Worm (Caenorhabditis elegans) whole organism, young adult: ENCODE results near the gene R102.3.

Source experiments
- B0019.2 ChIP-seq: fragments of 200-800 bp; sonication (Bioruptor generic); conservative IDR thresholded peaks from 2 replicates; pipeline ENCODE4 v1.3.6; 2022; ENCODE audit warnings: missing genetic modification reagents, missing genetic modification characterization, missing compliant biosample characterization
- B0035.1 ChIP-seq: sonication (generic microtip); optimal IDR thresholded peaks from 2 replicates; lab custom pipeline; 2016; ENCODE audit warnings: missing genetic modification characterization, mild to moderate bottlenecking, missing compliant biosample characterization, missing genotype, missing genetic modification reagents
- B0336.3 ChIP-seq: fragments of 200-800 bp; sonication (Bioruptor generic); IDR thresholded peaks from 2 replicates; pipeline ENCODE4 v1.3.6; 2022; ENCODE audit warnings: missing genetic modification characterization, missing compliant biosample characterization
- D2030.7 ChIP-seq: fragments of 200-800 bp; sonication (Bioruptor generic); IDR thresholded peaks from 2 replicates; pipeline ENCODE4 v1.3.6; 2022; ENCODE audit warnings: missing genetic modification reagents, missing genetic modification characterization, missing compliant biosample characterization
- F22D6.2 ChIP-seq: sonication (generic microtip); optimal IDR thresholded peaks from 2 replicates; lab custom pipeline; 2016; ENCODE audit warnings: mild to moderate bottlenecking, missing genetic modification characterization, missing compliant biosample characterization
- F23B12.7 ChIP-seq: sonication (generic microtip); optimal IDR thresholded peaks from 2 replicates; lab custom pipeline; 2017; ENCODE audit warnings: missing genetic modification characterization, mild to moderate bottlenecking, missing compliant biosample characterization, antibody characterized with exemption, moderate library complexity; ENCODE audit not compliant: insufficient read depth
- F37B4.10 ChIP-seq: fragments of 200-800 bp; sonication (Bioruptor generic); IDR thresholded peaks from 2 replicates; pipeline ENCODE4 v1.3.6; 2022; ENCODE audit warnings: missing genetic modification characterization, missing compliant biosample characterization
- F49E8.2 ChIP-seq: sonication (generic microtip); optimal IDR thresholded peaks from 3 replicates; lab custom pipeline; 2017; ENCODE audit warnings: missing genetic modification characterization, mild to moderate bottlenecking, missing compliant biosample characterization, antibody characterized with exemption, moderate library complexity; ENCODE audit not compliant: insufficient read depth
- F52B5.7 ChIP-seq: sonication (generic microtip); optimal IDR thresholded peaks from 2 replicates; lab custom pipeline; 2016; ENCODE audit warnings: mild to moderate bottlenecking, missing genetic modification characterization, missing compliant biosample characterization
- F55B11.4 ChIP-seq: sonication (generic microtip); optimal IDR thresholded peaks from 2 replicates; lab custom pipeline; 2016; ENCODE audit warnings: missing compliant biosample characterization, missing genetic modification characterization, borderline replicate concordance; ENCODE audit not compliant: insufficient read depth
- K11D2.4 ChIP-seq: fragments of 200-800 bp; sonication (Bioruptor generic); IDR thresholded peaks from 2 replicates; pipeline ENCODE4 v1.3.6; 2022; ENCODE audit warnings: missing genetic modification reagents, missing genetic modification characterization, missing compliant biosample characterization
- Y53G8AR.9 ChIP-seq: fragments of 200-800 bp; sonication (Bioruptor generic); conservative IDR thresholded peaks from 2 replicates; pipeline ENCODE4 v1.3.6; 2022; ENCODE audit warnings: missing genetic modification reagents, missing genetic modification characterization, missing compliant biosample characterization
- Y67H2A.10 ChIP-seq: fragments of 200-800 bp; sonication (Bioruptor generic); conservative IDR thresholded peaks from 2 replicates; pipeline ENCODE4 v1.3.6; 2022; ENCODE audit warnings: missing genetic modification reagents, missing genetic modification characterization, missing compliant biosample characterization
- akir-1 ChIP-seq: fragments of 200-800 bp; sonication (Bioruptor generic); optimal IDR thresholded peaks from 2 replicates; lab custom pipeline; 2018; ENCODE audit warnings: mild to moderate bottlenecking, missing genetic modification characterization, moderate library complexity, missing compliant biosample characterization
- aptf-2 ChIP-seq: fragments of 200-800 bp; sonication (Bioruptor generic); conservative IDR thresholded peaks from 2 replicates; pipeline ENCODE4 v1.3.6; 2022; ENCODE audit warnings: missing genetic modification reagents, missing genetic modification characterization, missing compliant biosample characterization
- attf-3 ChIP-seq: fragments of 200-800 bp; sonication (Bioruptor generic); conservative IDR thresholded peaks from 2 replicates; pipeline ENCODE4 v1.3.6; 2022; ENCODE audit warnings: missing genetic modification reagents, missing genetic modification characterization, missing compliant biosample characterization
- attf-5 ChIP-seq: fragments of 200-800 bp; sonication (Bioruptor generic); optimal IDR thresholded peaks from 2 replicates; lab custom pipeline; 2018; ENCODE audit warnings: mild to moderate bottlenecking, missing genetic modification characterization, missing compliant biosample characterization
- cebp-1 ChIP-seq, 2 experiments: fragments of 200-800 bp in 1 of 2; sonication (Bioruptor generic) in 1 of 2; sonication (generic microtip) in 1 of 2; IDR thresholded peaks in 1 of 2; optimal IDR thresholded peaks in 1 of 2; 2 replicates each; pipeline versions ENCODE4 v1.3.6 to Lab custom; 2017 to 2022; ENCODE audit warnings: missing compliant biosample characterization in 2 of 2, missing genetic modification characterization in 2 of 2, mild to moderate bottlenecking in 1 of 2, missing genetic modification reagents in 1 of 2, moderate library complexity in 1 of 2
- cebp-2 ChIP-seq: fragments of 200-800 bp; sonication (Bioruptor generic); IDR thresholded peaks from 2 replicates; pipeline ENCODE4 v1.3.6; 2022; ENCODE audit warnings: missing genetic modification characterization, missing compliant biosample characterization
- ceh-100 ChIP-seq: fragments of 200-800 bp; sonication (Bioruptor generic); IDR thresholded peaks from 2 replicates; pipeline ENCODE4 v1.3.6; 2022; ENCODE audit warnings: missing genetic modification reagents, missing genetic modification characterization, missing compliant biosample characterization
- chd-7 ChIP-seq: sonication (generic microtip); optimal IDR thresholded peaks from 2 replicates; lab custom pipeline; 2016; ENCODE audit warnings: mild to moderate bottlenecking, missing genetic modification characterization, moderate library complexity, missing compliant biosample characterization
- ets-4 ChIP-seq: fragments of 200-800 bp; sonication (Bioruptor generic); optimal IDR thresholded peaks from 2 replicates; lab custom pipeline; 2018; ENCODE audit warnings: mild to moderate bottlenecking, missing genetic modification characterization, missing compliant biosample characterization
- fkh-3 ChIP-seq: sonication (generic microtip); optimal IDR thresholded peaks from 2 replicates; lab custom pipeline; 2016; ENCODE audit warnings: mild to moderate bottlenecking, missing genetic modification characterization, missing compliant biosample characterization
- hrde-1 ChIP-seq: sonication (generic microtip); optimal IDR thresholded peaks from 2 replicates; lab custom pipeline; 2016; ENCODE audit warnings: missing genetic modification characterization, mild to moderate bottlenecking, missing compliant biosample characterization, moderate library complexity, missing genotype, missing genetic modification reagents, borderline replicate concordance
- lsy-27 ChIP-seq: sonication (generic microtip); optimal IDR thresholded peaks from 2 replicates; lab custom pipeline; 2017; ENCODE audit warnings: missing genetic modification characterization, mild to moderate bottlenecking, missing compliant biosample characterization, antibody characterized with exemption, missing genotype, borderline replicate concordance; ENCODE audit not compliant: insufficient read depth
- mel-28 ChIP-seq: sonication (generic microtip); optimal IDR thresholded peaks from 2 replicates; lab custom pipeline; 2016; ENCODE audit warnings: borderline replicate concordance, mild to moderate bottlenecking, missing genetic modification characterization, missing compliant biosample characterization
- mes-4 ChIP-seq: sonication (generic microtip); optimal IDR thresholded peaks from 2 replicates; lab custom pipeline; 2016; ENCODE audit warnings: missing genotype, missing genetic modification characterization, missing compliant biosample characterization
- nhr-179 ChIP-seq: sonication (generic microtip); optimal IDR thresholded peaks from 2 replicates; lab custom pipeline; 2016; ENCODE audit warnings: mild to moderate bottlenecking, missing genetic modification characterization, missing compliant biosample characterization
- nhr-80 ChIP-seq: sonication (generic microtip); optimal IDR thresholded peaks from 2 replicates; lab custom pipeline; 2016; ENCODE audit warnings: missing genetic modification characterization, missing compliant biosample characterization
- tbp1 ChIP-seq: fragments of 200-800 bp; sonication (Bioruptor generic); optimal IDR thresholded peaks from 2 replicates; lab custom pipeline; 2018; ENCODE audit warnings: mild to moderate bottlenecking, missing genetic modification characterization, missing compliant biosample characterization
- tbx-9 ChIP-seq: sonication (generic microtip); optimal IDR thresholded peaks from 2 replicates; lab custom pipeline; 2016; ENCODE audit warnings: borderline replicate concordance, missing genetic modification characterization, inconsistent platforms, missing compliant biosample characterization
- xnd-1 ChIP-seq: sonication (generic microtip); optimal IDR thresholded peaks from 2 replicates; lab custom pipeline; 2016; ENCODE audit warnings: missing genotype, missing genetic modification reagents, missing genetic modification characterization, missing compliant biosample characterization
- ztf-28 ChIP-seq: fragments of 200-800 bp; sonication (Bioruptor generic); IDR thresholded peaks from 2 replicates; pipeline ENCODE4 v1.3.6; 2022; ENCODE audit warnings: missing genetic modification reagents, missing genetic modification characterization, missing compliant biosample characterization

Gene R102.3

DNA sequence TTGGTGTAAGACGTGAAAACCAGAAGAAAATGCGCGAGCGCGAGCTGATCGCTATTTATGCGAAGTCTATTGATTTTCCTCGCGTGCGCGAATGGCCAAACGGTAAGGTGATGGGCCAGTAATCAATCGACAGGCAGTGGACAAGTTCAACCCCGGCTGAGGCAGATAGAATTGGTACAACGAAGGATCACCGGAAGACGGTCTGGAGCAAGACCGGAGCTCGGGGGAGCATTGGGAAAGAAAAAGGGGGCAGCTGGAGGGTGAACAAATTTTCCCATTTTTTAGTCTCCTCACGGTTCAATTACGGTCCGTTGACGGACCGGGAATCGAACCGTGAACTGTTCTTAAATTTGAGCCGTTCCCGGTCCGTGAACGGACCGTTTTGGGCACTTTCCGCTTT is 31.0 kb upstream of the R102.3 start (continued):
- TF ChIP-seq F37B4.10 (GFP tag; lab: Robert Waterston, UW) (0 out of 2 replicates have a peak, but pooled peaks have one; percentile 28), cebp-2 (GFP tag; lab: Robert Waterston, UW) (peak; percentile 76; the same call in 1 of the 2 replicates), attf-3 (GFP tag; lab: Robert Waterston, UW) (peak; percentile 37; the same call in 1 of the 2 replicates), ceh-100 (GFP tag; lab: Robert Waterston, UW) (peak; percentile 41; the same call in 1 of the 2 replicates), B0019.2 (GFP tag; lab: Robert Waterston, UW) (0 out of 2 replicates have a peak, but pooled peaks have one; percentile 30)

DNA sequence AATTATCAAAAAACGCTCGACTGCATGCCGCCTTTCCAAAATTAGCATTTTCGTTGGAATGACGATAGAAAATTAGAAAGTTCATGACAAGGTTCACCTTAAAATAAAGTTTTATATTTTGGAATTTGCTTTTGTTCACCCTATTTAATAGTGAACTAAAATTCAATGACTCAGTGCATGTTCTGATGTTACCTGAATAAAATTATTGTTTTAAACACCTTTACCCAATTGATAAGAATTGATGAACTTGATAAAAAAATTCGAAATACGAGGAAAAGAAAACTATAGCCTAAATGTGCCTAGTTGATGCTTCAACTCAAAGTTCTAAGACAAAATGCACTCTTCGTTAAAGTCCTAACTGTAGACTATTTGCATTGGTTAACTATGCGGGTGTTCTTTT is 28.2 kb upstream of the R102.3 start:
- no peak for TF ChIP-seq K11D2.4
- TF ChIP-seq F49E8.2 (tag; lab: Kevin White, UChicago) = no peak

DNA sequence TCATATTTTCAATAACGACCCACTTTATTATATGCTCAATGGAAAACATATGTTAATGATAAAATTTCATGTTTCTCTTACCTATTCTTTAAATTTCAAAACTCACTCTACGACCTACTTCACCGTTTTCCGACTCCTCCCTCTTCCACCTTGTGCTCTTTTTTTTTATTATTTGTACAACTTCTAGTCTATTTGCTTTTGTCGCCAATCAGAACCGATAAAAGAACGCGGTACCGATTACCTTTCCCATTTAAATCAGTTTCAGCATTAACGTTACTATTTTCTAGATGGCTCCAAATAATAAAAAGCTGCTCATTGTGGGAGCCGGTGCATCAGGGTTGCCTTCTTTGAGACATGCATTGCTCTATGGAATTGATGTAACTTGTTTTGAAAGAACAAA is 27.6 kb upstream of the R102.3 start, which contains the start of gene fmo-1:
TSS of gene fmo-1 (plus strand) at position 98 of the 400 bp plus-strand sequence.
- TF ChIP-seq nhr-80 (tag; lab: Kevin White, UChicago) (peak; percentile 14), lsy-27 (tag; lab: Kevin White, UChicago) (no peak)

DNA sequence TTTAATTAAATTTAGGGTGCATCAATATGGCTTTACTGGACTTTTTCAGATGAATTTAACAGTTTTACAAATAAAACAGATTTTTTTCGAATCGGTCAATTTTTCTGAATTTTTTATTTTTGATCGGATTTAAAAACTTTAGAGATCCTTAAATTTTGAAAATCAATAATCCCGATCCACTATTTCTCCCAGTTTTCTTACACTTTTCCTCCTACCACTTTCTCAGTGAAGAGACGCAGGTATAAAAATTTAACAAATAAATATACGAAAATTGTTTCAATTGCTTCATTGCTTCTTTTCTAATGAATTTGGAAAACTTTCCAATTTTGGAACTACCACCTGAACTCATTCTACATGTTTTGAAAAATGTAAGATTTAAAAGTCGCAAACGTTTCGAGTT is 25.2 kb upstream of the R102.3 start, which contains the start of gene K08C7.7:
TSS of gene K08C7.7 (plus strand) at position 301 of the 400 bp plus-strand sequence.
- TF ChIP-seq cebp-2 (GFP tag; lab: Robert Waterston, UW) (no peak), cebp-1 (GFP tag; IDR thresholded peaks at IDR 0.05; lab: Robert Waterston, UW) (no peak), cebp-1 (tag; optimal IDR thresholded peaks at IDR 0.05; lab: Kevin White, UChicago) (no peak), ztf-28 (GFP tag; lab: Robert Waterston, UW) (no peak), chd-7 (no peak), attf-5 (no peak), B0336.3 (GFP tag; lab: Robert Waterston, UW) (no peak), Y67H2A.10 (GFP tag; lab: Robert Waterston, UW) (no peak), D2030.7 (no peak), F22D6.2 (no peak)

DNA sequence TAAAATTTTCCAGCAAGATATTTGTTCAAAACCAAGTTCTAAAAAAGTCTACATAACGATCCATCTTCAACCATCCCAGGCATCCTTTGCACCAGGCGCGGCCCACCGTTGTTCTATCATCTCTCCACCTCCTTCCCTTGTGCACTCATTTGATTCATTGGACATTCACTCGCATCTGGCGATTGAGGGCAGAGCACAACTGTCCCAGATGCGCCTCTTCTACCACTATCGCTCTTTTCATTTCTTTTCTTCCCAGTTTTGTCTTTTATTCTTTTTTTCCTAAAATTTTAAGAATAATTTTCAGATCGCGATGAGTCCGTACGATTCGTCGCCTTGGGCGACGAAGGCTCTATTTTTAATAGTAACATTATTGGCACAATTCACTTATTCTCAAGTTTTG is 22.8 kb upstream of the R102.3 start, which contains the start of gene epi-1:
TSS of gene epi-1 (plus strand) at position 301 of the 400 bp plus-strand sequence.
- TF ChIP-seq F23B12.7 (tag; lab: Kevin White, UChicago) = no peak
- TF ChIP-seq ztf-28 (GFP tag; lab: Robert Waterston, UW) = 0 out of 2 replicates have a peak, but pooled peaks have one; percentile 12

DNA sequence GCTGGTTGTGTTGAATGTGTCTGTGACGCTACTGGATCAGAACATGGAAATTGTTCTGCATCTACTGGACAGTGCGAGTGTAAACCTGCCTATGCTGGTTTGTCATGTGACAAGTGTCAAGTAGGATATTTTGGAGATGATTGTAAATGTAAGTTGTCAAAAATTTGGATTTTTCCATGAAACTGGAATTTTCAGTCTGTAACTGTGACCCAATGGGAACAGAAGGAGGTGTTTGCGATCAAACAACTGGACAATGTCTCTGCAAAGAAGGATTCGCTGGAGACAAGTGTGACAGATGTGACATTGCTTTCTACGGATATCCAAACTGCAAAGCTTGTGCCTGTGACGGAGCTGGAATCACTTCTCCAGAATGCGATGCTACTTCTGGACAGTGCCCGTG is 20.8 kb upstream of the R102.3 start:
- TF ChIP-seq ztf-28 (GFP tag; lab: Robert Waterston, UW) (no peak), B0035.1 (tag; lab: Kevin White, UChicago) (no peak), cebp-1 (GFP tag; IDR thresholded peaks at IDR 0.05; lab: Robert Waterston, UW) (no peak), cebp-1 (tag; optimal IDR thresholded peaks at IDR 0.05; lab: Kevin White, UChicago) (no peak), F52B5.7 (no peak), aptf-2 (no peak), Y53G8AR.9 (no peak), mel-28 (tag; lab: Kevin White, UChicago) (no peak), akir-1 (GFP tag; lab: Kevin White, UChicago) (no peak), hrde-1 (tag; lab: Kevin White, UChicago) (no peak), nhr-179 (tag; lab: Kevin White, UChicago) (no peak), ets-4 (no peak), D2030.7 (no peak), mes-4 (tag; lab: Kevin White, UChicago) (no peak), xnd-1 (tag; lab: Kevin White, UChicago) (no peak), fkh-3 (tag; lab: Kevin White, UChicago) (no peak), tbp1 (GFP tag; lab: Kevin White, UChicago) (no peak), F49E8.2 (tag; lab: Kevin White, UChicago) (no peak), F55B11.4 (no peak), tbx-9 (tag; lab: Kevin White, UChicago) (no peak)
- TF ChIP-seq, all 124 proteins: peak for 0
